Worm (Caenorhabditis elegans) whole organism, midembryonic: ENCODE results near the gene Y59A8B.8.

Source experiments
- med-1 ChIP-seq: sonication (generic microtip); optimal IDR thresholded peaks from 2 replicates; lab custom pipeline; 2017; ENCODE audit warnings: missing genetic modification characterization, mild to moderate bottlenecking, missing compliant biosample characterization, antibody characterized with exemption, missing genetic modification reagents; ENCODE audit not compliant: insufficient read depth
- tab-1 ChIP-seq: fragments of 200-800 bp; sonication (Bioruptor generic); IDR thresholded peaks from 2 replicates; pipeline ENCODE4 v1.3.6; 2022; ENCODE audit warnings: missing genetic modification characterization, missing compliant biosample characterization

- no peak for TF ChIP-seq tab-1 (GFP tag; lab: Robert Waterston, UW)
- no peak for TF ChIP-seq med-1 (GFP tag; lab: Kevin White, UChicago)
Observed at ce11 chrV:18066257-18066783, at the start of gene Y59A8B.8.
